Worm (Caenorhabditis elegans) whole organism, young adult: Measurements from ENCODE around the gene bud-31.
A peak's percentile ranks its signal among the peaks of the same experiment; 100 is the strongest.

Experiments used
- B0336.3 ChIP-seq: fragments of 200-800 bp; sonication (Bioruptor generic); IDR thresholded peaks from 2 replicates; pipeline ENCODE4 v1.3.6; 2022; ENCODE audit warnings: missing genetic modification characterization, missing compliant biosample characterization
- C17E4.6 ChIP-seq: fragments of 200-800 bp; sonication (Bioruptor generic); IDR thresholded peaks from 2 replicates; pipeline ENCODE4 v1.3.6; 2022; ENCODE audit warnings: missing genetic modification reagents, missing genetic modification characterization, missing compliant biosample characterization
- D2030.7 ChIP-seq: fragments of 200-800 bp; sonication (Bioruptor generic); IDR thresholded peaks from 2 replicates; pipeline ENCODE4 v1.3.6; 2022; ENCODE audit warnings: missing genetic modification reagents, missing genetic modification characterization, missing compliant biosample characterization
- F52B5.7 ChIP-seq: sonication (generic microtip); optimal IDR thresholded peaks from 2 replicates; lab custom pipeline; 2016; ENCODE audit warnings: mild to moderate bottlenecking, missing genetic modification characterization, missing compliant biosample characterization
- F57C9.4 ChIP-seq: sonication (generic microtip); optimal IDR thresholded peaks from 2 replicates; lab custom pipeline; 2017; ENCODE audit warnings: mild to moderate bottlenecking, missing genetic modification characterization, missing compliant biosample characterization
- K11D2.4 ChIP-seq: fragments of 200-800 bp; sonication (Bioruptor generic); IDR thresholded peaks from 2 replicates; pipeline ENCODE4 v1.3.6; 2022; ENCODE audit warnings: missing genetic modification reagents, missing genetic modification characterization, missing compliant biosample characterization
- T07F8.4 ChIP-seq: sonication (generic microtip); optimal IDR thresholded peaks from 2 replicates; lab custom pipeline; 2016; ENCODE audit warnings: mild to moderate bottlenecking, missing genetic modification characterization, moderate library complexity, missing compliant biosample characterization
- Y53G8AR.9 ChIP-seq: fragments of 200-800 bp; sonication (Bioruptor generic); conservative IDR thresholded peaks from 2 replicates; pipeline ENCODE4 v1.3.6; 2022; ENCODE audit warnings: missing genetic modification reagents, missing genetic modification characterization, missing compliant biosample characterization
- Y95B8A.8 ChIP-seq: fragments of 200-800 bp; sonication (Bioruptor generic); IDR thresholded peaks from 2 replicates; pipeline ENCODE4 v1.3.6; 2022; ENCODE audit warnings: missing genetic modification reagents, missing genetic modification characterization, missing compliant biosample characterization
- atf-7 ChIP-seq: sonication (generic microtip); optimal IDR thresholded peaks from 2 replicates; lab custom pipeline; 2017; ENCODE audit warnings: mild to moderate bottlenecking, missing genetic modification characterization, missing compliant biosample characterization
- ceh-100 ChIP-seq: fragments of 200-800 bp; sonication (Bioruptor generic); IDR thresholded peaks from 2 replicates; pipeline ENCODE4 v1.3.6; 2022; ENCODE audit warnings: missing genetic modification reagents, missing genetic modification characterization, missing compliant biosample characterization
- ceh-27 ChIP-seq: fragments of 200-800 bp; sonication (Bioruptor generic); optimal IDR thresholded peaks from 2 replicates; lab custom pipeline; 2018; ENCODE audit warnings: mild to moderate bottlenecking, missing genetic modification characterization, moderate library complexity, missing compliant biosample characterization
- ceh-58 ChIP-seq: fragments of 200-800 bp; sonication (Bioruptor generic); IDR thresholded peaks from 2 replicates; pipeline ENCODE4 v1.3.6; 2022; ENCODE audit warnings: missing genetic modification characterization, missing compliant biosample characterization
- chd-7 ChIP-seq: sonication (generic microtip); optimal IDR thresholded peaks from 2 replicates; lab custom pipeline; 2016; ENCODE audit warnings: mild to moderate bottlenecking, missing genetic modification characterization, moderate library complexity, missing compliant biosample characterization
- dpff-1 ChIP-seq: sonication (generic microtip); optimal IDR thresholded peaks from 2 replicates; lab custom pipeline; 2017; ENCODE audit warnings: mild to moderate bottlenecking, missing genetic modification characterization, missing compliant biosample characterization
- ekl-4 ChIP-seq: fragments of 200-800 bp; sonication (Bioruptor generic); IDR thresholded peaks from 2 replicates; pipeline ENCODE4 v1.3.6; 2022; ENCODE audit warnings: missing genetic modification reagents, missing genetic modification characterization, missing compliant biosample characterization
- hmg-1.2 ChIP-seq: fragments of 200-800 bp; sonication (Bioruptor generic); IDR thresholded peaks from 2 replicates; pipeline ENCODE4 v1.3.6; 2022; ENCODE audit warnings: missing genetic modification reagents, missing genetic modification characterization, missing compliant biosample characterization
- hmg-20 ChIP-seq: fragments of 200-800 bp; sonication (Bioruptor generic); IDR thresholded peaks from 2 replicates; pipeline ENCODE4 v1.3.6; 2022; ENCODE audit warnings: missing genetic modification reagents, missing genetic modification characterization, missing compliant biosample characterization
- hrde-1 ChIP-seq: sonication (generic microtip); optimal IDR thresholded peaks from 2 replicates; lab custom pipeline; 2016; ENCODE audit warnings: missing genetic modification characterization, mild to moderate bottlenecking, missing compliant biosample characterization, moderate library complexity, missing genotype, missing genetic modification reagents, borderline replicate concordance
- hsf-1 ChIP-seq: fragments of 200-800 bp; sonication (Bioruptor generic); IDR thresholded peaks from 2 replicates; pipeline ENCODE4 v1.3.6; 2022; ENCODE audit warnings: missing genetic modification reagents, missing genetic modification characterization, missing compliant biosample characterization
- lin-54 ChIP-seq: fragments of 200-800 bp; sonication (Bioruptor generic); optimal IDR thresholded peaks from 2 replicates; lab custom pipeline; 2018; ENCODE audit warnings: mild to moderate bottlenecking, missing genetic modification characterization, missing compliant biosample characterization
- lsl-1 ChIP-seq: fragments of 200-800 bp; sonication (Bioruptor generic); optimal IDR thresholded peaks from 2 replicates; lab custom pipeline; 2018; ENCODE audit warnings: mild to moderate bottlenecking, missing genetic modification characterization, moderate library complexity, missing compliant biosample characterization
- madf-3 ChIP-seq: fragments of 200-800 bp; sonication (Bioruptor generic); IDR thresholded peaks from 2 replicates; pipeline ENCODE4 v1.3.6; 2022; ENCODE audit warnings: missing genetic modification reagents, missing genetic modification characterization, missing compliant biosample characterization
- madf-6 ChIP-seq: fragments of 200-800 bp; sonication (Bioruptor generic); IDR thresholded peaks from 2 replicates; pipeline ENCODE4 v1.3.6; 2022; ENCODE audit warnings: missing genetic modification reagents, missing genetic modification characterization, missing compliant biosample characterization
- madf-8 ChIP-seq: fragments of 200-800 bp; sonication (Bioruptor generic); conservative IDR thresholded peaks from 2 replicates; pipeline ENCODE4 v1.3.6; 2022; ENCODE audit warnings: missing genetic modification reagents, missing genetic modification characterization, missing compliant biosample characterization
- mcd-1 ChIP-seq: fragments of 200-800 bp; sonication (Bioruptor generic); IDR thresholded peaks from 2 replicates; pipeline ENCODE4 v1.3.6; 2022; ENCODE audit warnings: missing genetic modification reagents, missing genetic modification characterization, missing compliant biosample characterization
- nfya-1 ChIP-seq: sonication (generic microtip); optimal IDR thresholded peaks from 2 replicates; lab custom pipeline; 2017; ENCODE audit warnings: antibody characterized with exemption, missing compliant biosample characterization, missing genetic modification characterization, borderline replicate concordance; ENCODE audit not compliant: insufficient read depth
- nfya-2 ChIP-seq: fragments of 200-800 bp; sonication (Bioruptor generic); IDR thresholded peaks from 2 replicates; pipeline ENCODE4 v1.3.6; 2022; ENCODE audit warnings: missing genetic modification reagents, missing genetic modification characterization, missing compliant biosample characterization
- nhr-27 ChIP-seq: fragments of 200-800 bp; sonication (Bioruptor generic); optimal IDR thresholded peaks from 2 replicates; lab custom pipeline; 2018; ENCODE audit warnings: mild to moderate bottlenecking, missing genetic modification characterization, moderate library complexity, missing compliant biosample characterization
- rcor-1 ChIP-seq: fragments of 200-800 bp; sonication (Bioruptor generic); IDR thresholded peaks from 2 replicates; pipeline ENCODE4 v1.3.6; 2022; ENCODE audit warnings: missing genetic modification reagents, missing genetic modification characterization, missing compliant biosample characterization
- rec-8 ChIP-seq, 2 experiments: sonication (generic microtip); optimal IDR thresholded peaks; 2 replicates each; lab custom pipeline; 2016; ENCODE audit warnings: mild to moderate bottlenecking in 2 of 2, missing genetic modification characterization in 2 of 2, missing genetic modification reagents in 2 of 2, missing genotype in 2 of 2, missing biosample characterization in 1 of 2, missing compliant biosample characterization in 1 of 2, moderate library complexity in 1 of 2
- rpc-1 ChIP-seq, 2 experiments: fragments of 150-350 bp in 1 of 2; sonication (generic microtip) in 1 of 2; optimal IDR thresholded peaks; 2 replicates each; lab custom pipeline; 2014 to 2018; ENCODE audit warnings: missing biosample characterization in 1 of 2, missing genetic modification characterization in 1 of 2, missing genetic modification reagents in 1 of 2, missing genotype in 1 of 2
- sdz-38 ChIP-seq: sonication (generic microtip); optimal IDR thresholded peaks from 2 replicates; lab custom pipeline; 2016; ENCODE audit warnings: missing genotype, missing genetic modification characterization, missing compliant biosample characterization
- snpc-1.1 ChIP-seq: sonication (generic microtip); optimal IDR thresholded peaks from 2 replicates; lab custom pipeline; 2017; ENCODE audit warnings: missing genetic modification characterization, mild to moderate bottlenecking, missing compliant biosample characterization, antibody characterized with exemption, moderate library complexity, missing genotype, missing genetic modification reagents; ENCODE audit not compliant: insufficient read depth
- snpc-3.4 ChIP-seq: sonication (generic microtip); optimal IDR thresholded peaks from 2 replicates; lab custom pipeline; 2017; ENCODE audit warnings: missing genetic modification characterization, mild to moderate bottlenecking, missing compliant biosample characterization, antibody characterized with exemption, moderate library complexity, missing genotype, missing genetic modification reagents
- tbp1 ChIP-seq: fragments of 200-800 bp; sonication (Bioruptor generic); optimal IDR thresholded peaks from 2 replicates; lab custom pipeline; 2018; ENCODE audit warnings: mild to moderate bottlenecking, missing genetic modification characterization, missing compliant biosample characterization
- xnd-1 ChIP-seq: sonication (generic microtip); optimal IDR thresholded peaks from 2 replicates; lab custom pipeline; 2016; ENCODE audit warnings: missing genotype, missing genetic modification reagents, missing genetic modification characterization, missing compliant biosample characterization
- ztf-18 ChIP-seq: sonication (generic microtip); optimal IDR thresholded peaks from 2 replicates; lab custom pipeline; 2016; ENCODE audit warnings: missing genotype, mild to moderate bottlenecking, missing genetic modification characterization, missing compliant biosample characterization
- ztf-6 ChIP-seq: fragments of 200-800 bp; sonication (Bioruptor generic); IDR thresholded peaks from 2 replicates; pipeline ENCODE4 v1.3.6; 2022; ENCODE audit warnings: missing genetic modification reagents, missing genetic modification characterization, missing compliant biosample characterization

bud-31 gene

ce11 chrIII:9696417-9696816 lies at the start of gene bud-31:
Gene bud-31, minus strand, starts transcription at chrIII:9696517.
- TF ChIP-seq xnd-1 (tag; lab: Kevin White, UChicago) (no peak), hmg-20 (GFP tag; lab: Robert Waterston, UW) (no peak), rec-8 (tag; optimal IDR thresholded peaks at IDR 0.05; lab: Kevin White, UChicago) (no peak), T07F8.4 (no peak), D2030.7 (GFP tag; lab: Robert Waterston, UW) (no peak), madf-6 (no peak), ekl-4 (GFP tag; lab: Robert Waterston, UW) (no peak), madf-8 (GFP tag; lab: Robert Waterston, UW) (no peak), madf-3 (GFP tag; lab: Robert Waterston, UW) (no peak), Y95B8A.8 (GFP tag; lab: Robert Waterston, UW) (no peak), nfya-2 (GFP tag; lab: Robert Waterston, UW) (no peak), lsl-1 (no peak), ceh-58 (GFP tag; lab: Robert Waterston, UW) (no peak)
- TF ChIP-seq, all 124 proteins: peak for 0

DNA sequence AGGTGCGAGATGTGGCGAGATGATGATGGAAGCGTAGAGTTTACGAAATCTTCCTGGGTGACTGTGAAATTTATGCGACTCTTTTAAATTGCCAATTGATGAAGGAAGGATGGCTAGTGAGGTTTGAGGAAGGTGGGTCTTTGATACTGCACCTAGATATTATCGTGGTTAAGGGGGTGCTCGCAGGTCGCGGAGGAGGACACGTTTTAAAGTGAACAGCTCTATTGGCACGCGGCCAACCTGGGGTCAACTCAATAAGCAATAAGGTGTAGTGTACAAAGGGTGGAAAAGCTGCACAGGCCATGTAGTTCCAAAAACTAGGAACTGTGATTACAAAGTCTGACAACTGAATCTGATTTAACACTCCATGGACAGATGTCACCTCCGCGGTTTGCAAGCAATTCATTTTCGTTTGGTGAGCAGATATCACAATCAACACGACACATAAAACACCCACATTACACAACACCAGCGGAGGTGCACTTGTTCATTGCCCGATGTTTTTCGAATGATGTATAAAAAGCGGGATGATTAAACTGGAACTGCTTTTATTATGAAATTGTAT lies 49.1 kb upstream of the bud-31 start:
- no peak for TF ChIP-seq nhr-27
- TF ChIP-seq tbp1 (GFP tag; lab: Kevin White, UChicago) = peak; percentile 3
- TF ChIP-seq dpff-1 (tag; lab: Kevin White, UChicago) = no peak
- 0 out of 2 replicates have a peak, but pooled peaks have one; percentile 27 for TF ChIP-seq K11D2.4 (GFP tag; lab: Robert Waterston, UW)
- peak; percentile 60 for TF ChIP-seq hsf-1 (GFP tag; lab: Robert Waterston, UW)
- TF ChIP-seq sdz-38 (tag; lab: Kevin White, UChicago) = no peak
- TF ChIP-seq ztf-18 (tag; lab: Kevin White, UChicago) = peak; percentile 37
- no peak for TF ChIP-seq atf-7 (tag; lab: Kevin White, UChicago)
- no peak for TF ChIP-seq rpc-1 (optimal IDR thresholded peaks at IDR 0.05; lab: Kevin White, UChicago)
- TF ChIP-seq rpc-1 (tag; optimal IDR thresholded peaks at IDR 0.05; lab: Kevin White, UChicago) = no peak
- 0 out of 2 replicates have a peak, but pooled peaks have one; percentile 54 for TF ChIP-seq ekl-4 (GFP tag; lab: Robert Waterston, UW)
- no peak for TF ChIP-seq ceh-27 (GFP tag; lab: Kevin White, UChicago)
- peak; percentile 18 for TF ChIP-seq F52B5.7 (tag; lab: Kevin White, UChicago)
- peak; percentile 72; the same call in 1 of the 2 replicates for TF ChIP-seq Y53G8AR.9 (GFP tag; lab: Robert Waterston, UW)
- TF ChIP-seq madf-3 (GFP tag; lab: Robert Waterston, UW) = 0 out of 2 replicates have a peak, but pooled peaks have one; percentile 10
- TF ChIP-seq hmg-1.2 (GFP tag; lab: Robert Waterston, UW) = peak; percentile 11; the same call in 1 of the 2 replicates
- peak; percentile 7 for TF ChIP-seq lsl-1
- TF ChIP-seq F57C9.4 (tag; lab: Kevin White, UChicago) = no peak
- no peak for TF ChIP-seq nfya-1
- TF ChIP-seq ceh-100 (GFP tag; lab: Robert Waterston, UW) = 0 out of 2 replicates have a peak, but pooled peaks have one; percentile 11
- TF ChIP-seq rcor-1 = peak; percentile 24; the same call in 1 of the 2 replicates
- TF ChIP-seq snpc-3.4 = no peak
- peak; percentile 59 for TF ChIP-seq lin-54 (GFP tag; lab: Kevin White, UChicago)
- peak; percentile 59 for TF ChIP-seq madf-6
- peak; percentile 70 for TF ChIP-seq B0336.3 (GFP tag; lab: Robert Waterston, UW)
- 0 out of 2 replicates have a peak, but pooled peaks have one; percentile 9 for TF ChIP-seq Y95B8A.8 (GFP tag; lab: Robert Waterston, UW)
- 0 out of 2 replicates have a peak, but pooled peaks have one; percentile 12 for TF ChIP-seq C17E4.6 (GFP tag; lab: Robert Waterston, UW)
- peak; percentile 5 for TF ChIP-seq hrde-1 (tag; lab: Kevin White, UChicago)
- TF ChIP-seq D2030.7 (GFP tag; lab: Robert Waterston, UW) = 0 out of 2 replicates have a peak, but pooled peaks have one; percentile 29
- TF ChIP-seq mcd-1 (GFP tag; lab: Robert Waterston, UW) = 0 out of 2 replicates have a peak, but pooled peaks have one; percentile 17
- TF ChIP-seq ztf-6 (GFP tag; lab: Robert Waterston, UW) = no peak
- TF ChIP-seq snpc-1.1 (tag; lab: Kevin White, UChicago) = no peak
- 0 out of 2 replicates have a peak, but pooled peaks have one; percentile 3 for TF ChIP-seq ceh-58 (GFP tag; lab: Robert Waterston, UW)
- no peak for TF ChIP-seq chd-7
